Fruit fly (Drosophila melanogaster) whole organism, embryonic: ENCODE data around the gene Cyt-c1.

Experiments used
- Abd-B ChIP-seq: fragments of 200-800 bp; sonication (Bioruptor generic); optimal IDR thresholded peaks from 2 replicates; lab custom pipeline; 2018; ENCODE audit warnings: missing biosample characterization, mild to moderate bottlenecking, missing genetic modification characterization, moderate library complexity
- Asciz ChIP-seq: fragments of 200-800 bp; sonication (Bioruptor generic); optimal IDR thresholded peaks from 2 replicates; lab custom pipeline; 2017; ENCODE audit warnings: missing biosample characterization, mild to moderate bottlenecking, missing genetic modification characterization, missing genetic modification reagents
- CG10147 ChIP-seq: fragments of 200-800 bp; sonication (Bioruptor generic); optimal IDR thresholded peaks from 2 replicates; lab custom pipeline; 2019; ENCODE audit warnings: missing biosample characterization, mild to moderate bottlenecking, missing genetic modification characterization, moderate library complexity
- CG10267 ChIP-seq: fragments of 200-800 bp; sonication (Bioruptor generic); optimal IDR thresholded peaks from 2 replicates; lab custom pipeline; 2018; ENCODE audit warnings: missing biosample characterization, mild to moderate bottlenecking, missing genetic modification characterization, moderate library complexity
- CG10543 ChIP-seq: fragments of 200-800 bp; sonication (Bioruptor generic); optimal IDR thresholded peaks from 3 replicates; lab custom pipeline; 2017; ENCODE audit warnings: missing biosample characterization, mild to moderate bottlenecking, missing genetic modification characterization, moderate library complexity
- CG11398 ChIP-seq: fragments of 200-800 bp; sonication (Bioruptor generic); optimal IDR thresholded peaks from 2 replicates; lab custom pipeline; 2016; ENCODE audit warnings: missing biosample characterization, missing genetic modification characterization
- CG11456 ChIP-seq: fragments of 200-800 bp; sonication (Bioruptor generic); IDR thresholded peaks from 3 replicates; pipeline ENCODE4 v1.3.6; 2022; ENCODE audit warnings: missing biosample characterization, missing genetic modification characterization
- CG11695 ChIP-seq: fragments of 200-800 bp; sonication (Bioruptor generic); IDR thresholded peaks from 3 replicates; pipeline ENCODE4 v1.3.6; 2022; ENCODE audit warnings: missing biosample characterization, missing genetic modification characterization
- CG11723 ChIP-seq: fragments of 200-800 bp; sonication (Bioruptor generic); optimal IDR thresholded peaks from 2 replicates; lab custom pipeline; 2017; ENCODE audit warnings: missing biosample characterization, mild to moderate bottlenecking, missing genetic modification characterization
- CG13287 ChIP-seq: fragments of 200-800 bp; sonication (Bioruptor generic); IDR thresholded peaks from 2 replicates; pipeline ENCODE4 v1.3.6; 2022; ENCODE audit warnings: missing biosample characterization, missing genetic modification characterization; ENCODE audit not compliant: partially characterized antibody
- CG14441 ChIP-seq: fragments of 200-800 bp; sonication (Bioruptor generic); IDR thresholded peaks from 2 replicates; pipeline ENCODE4 v1.3.6; 2022; ENCODE audit warnings: missing biosample characterization, missing genetic modification characterization
- CG14860 ChIP-seq: fragments of 200-800 bp; sonication (Bioruptor generic); IDR thresholded peaks from 3 replicates; pipeline ENCODE4 v1.3.6; 2022; ENCODE audit warnings: missing biosample characterization, missing genetic modification characterization; ENCODE audit not compliant: partially characterized antibody
- CG15514 ChIP-seq: fragments of 200-800 bp; sonication (Bioruptor generic); optimal IDR thresholded peaks from 3 replicates; lab custom pipeline; 2017; ENCODE audit warnings: missing biosample characterization, missing genetic modification characterization, mild to moderate bottlenecking, moderate library complexity, missing genetic modification reagents
- CG17359 ChIP-seq: fragments of 200-800 bp; sonication (Bioruptor generic); optimal IDR thresholded peaks from 3 replicates; lab custom pipeline; 2018; ENCODE audit warnings: missing biosample characterization, mild to moderate bottlenecking, missing genetic modification characterization, moderate library complexity
- CG2199 ChIP-seq: fragments of 200-800 bp; sonication (Bioruptor generic); IDR thresholded peaks from 3 replicates; pipeline ENCODE4 v1.3.6; 2022; ENCODE audit warnings: missing biosample characterization, missing genetic modification characterization
- CG30403 ChIP-seq: fragments of 200-800 bp; sonication (Bioruptor generic); optimal IDR thresholded peaks from 3 replicates; lab custom pipeline; 2016; ENCODE audit warnings: missing biosample characterization, missing genetic modification characterization
- CG30431 ChIP-seq: fragments of 200-800 bp; sonication (Bioruptor generic); optimal IDR thresholded peaks from 2 replicates; lab custom pipeline; 2017; ENCODE audit warnings: missing biosample characterization, missing genetic modification characterization
- CG33213 ChIP-seq: fragments of 200-800 bp; sonication (Bioruptor generic); optimal IDR thresholded peaks from 3 replicates; lab custom pipeline; 2016; ENCODE audit warnings: missing biosample characterization, missing genetic modification characterization
- CG33557 ChIP-seq: fragments of 200-800 bp; sonication (Bioruptor generic); optimal IDR thresholded peaks from 2 replicates; lab custom pipeline; 2019; ENCODE audit warnings: missing biosample characterization, mild to moderate bottlenecking, missing genetic modification characterization, moderate library complexity
- CG34376 ChIP-seq: fragments of 200-800 bp; sonication (Bioruptor generic); optimal IDR thresholded peaks from 2 replicates; lab custom pipeline; 2018; ENCODE audit warnings: missing biosample characterization, mild to moderate bottlenecking, missing genetic modification characterization
- CG3838 ChIP-seq: fragments of 200-800 bp; sonication (Bioruptor generic); optimal IDR thresholded peaks from 3 replicates; lab custom pipeline; 2016; ENCODE audit warnings: missing biosample characterization, missing genetic modification characterization
- CG43689 ChIP-seq: fragments of 200-800 bp; sonication (Bioruptor generic); IDR thresholded peaks from 2 replicates; pipeline ENCODE4 v1.3.6; 2022; ENCODE audit warnings: missing biosample characterization, missing genetic modification characterization
- CG4730 ChIP-seq: fragments of 200-800 bp; sonication (Bioruptor generic); IDR thresholded peaks from 2 replicates; pipeline ENCODE4 v1.3.6; 2022; ENCODE audit warnings: missing biosample characterization, missing genetic modification characterization
- CG8290 ChIP-seq, 3 experiments: fragments of 200-800 bp; sonication (Bioruptor generic); optimal IDR thresholded peaks; 2 replicates each; lab custom pipeline; 2016 to 2019; ENCODE audit warnings: missing biosample characterization in 3 of 3, missing genetic modification characterization in 3 of 3, mild to moderate bottlenecking in 2 of 3, moderate library complexity in 1 of 3
- CG8924 ChIP-seq: fragments of 200-800 bp; optimal IDR thresholded peaks from 3 replicates; lab custom pipeline; 2019; ENCODE audit warnings: missing biosample characterization, mild to moderate bottlenecking, missing genetic modification characterization, moderate library complexity
- CG9727 ChIP-seq: fragments of 200-800 bp; sonication (Bioruptor generic); optimal IDR thresholded peaks from 3 replicates; lab custom pipeline; 2017; ENCODE audit warnings: missing biosample characterization, mild to moderate bottlenecking, missing genetic modification characterization
- Chrac-16 ChIP-seq: fragments of 200-800 bp; sonication (Bioruptor generic); optimal IDR thresholded peaks from 3 replicates; lab custom pipeline; 2016; ENCODE audit warnings: missing biosample characterization, missing genetic modification characterization
- D19A ChIP-seq: fragments of 200-800 bp; optimal IDR thresholded peaks from 3 replicates; lab custom pipeline; 2019; ENCODE audit warnings: missing biosample characterization, mild to moderate bottlenecking, missing genetic modification characterization, moderate library complexity
- Dek ChIP-seq: fragments of 200-800 bp; sonication (Bioruptor generic); optimal IDR thresholded peaks from 3 replicates; lab custom pipeline; 2019; ENCODE audit warnings: missing biosample characterization, mild to moderate bottlenecking, missing genetic modification characterization, moderate library complexity
- Dfd ChIP-seq, 2 experiments: fragments of >200 bp; optimal IDR thresholded peaks; 2 replicates each; lab custom pipeline; 2017; ENCODE audit warnings: missing biosample characterization in 2 of 2, missing genetic modification characterization in 2 of 2
- Ets97D ChIP-seq: fragments of 200-800 bp; sonication (Bioruptor generic); optimal IDR thresholded peaks from 3 replicates; lab custom pipeline; 2016; ENCODE audit warnings: missing biosample characterization, missing genetic modification characterization
- HHEX ChIP-seq: fragments of 200-800 bp; sonication (Bioruptor generic); optimal IDR thresholded peaks from 3 replicates; lab custom pipeline; 2017; ENCODE audit warnings: missing biosample characterization, mild to moderate bottlenecking, missing genetic modification characterization, missing genetic modification reagents
- Stat92E ChIP-seq, 3 experiments: fragments of >200 bp in 2 of 3; fragments of 200-800 bp in 1 of 3; sonication (Bioruptor generic) in 1 of 3; optimal IDR thresholded peaks; 2 replicates each; lab custom pipeline; 2017 to 2019; ENCODE audit warnings: missing biosample characterization in 3 of 3, missing genetic modification characterization in 3 of 3, mild to moderate bottlenecking in 1 of 3, moderate library complexity in 1 of 3
- ci ChIP-seq: fragments of 200-800 bp; sonication (Bioruptor generic); IDR thresholded peaks from 3 replicates; pipeline ENCODE4 v1.3.6; 2022; ENCODE audit warnings: missing biosample characterization, missing genetic modification characterization
- crol ChIP-seq: fragments of 200-800 bp; sonication (Bioruptor generic); IDR thresholded peaks from 2 replicates; pipeline ENCODE4 v1.3.6; 2022; ENCODE audit warnings: missing biosample characterization, missing genetic modification characterization
- dm ChIP-seq: fragments of 200-800 bp; sonication (Bioruptor generic); optimal IDR thresholded peaks from 3 replicates; lab custom pipeline; 2016; ENCODE audit warnings: missing biosample characterization, missing genetic modification characterization
- gsb-n ChIP-seq: fragments of 200-800 bp; sonication (Bioruptor generic); optimal IDR thresholded peaks from 3 replicates; lab custom pipeline; 2018; ENCODE audit warnings: missing biosample characterization, mild to moderate bottlenecking, missing genetic modification characterization
- insv ChIP-seq, 2 experiments: fragments of 200-800 bp; sonication (Bioruptor generic); optimal IDR thresholded peaks; 3 replicates each; lab custom pipeline; 2016 to 2018; ENCODE audit warnings: missing biosample characterization in 2 of 2, missing genetic modification characterization in 2 of 2
- jing ChIP-seq: fragments of 200-800 bp; sonication (Bioruptor generic); optimal IDR thresholded peaks from 2 replicates; lab custom pipeline; 2018; ENCODE audit warnings: missing biosample characterization, mild to moderate bottlenecking, missing genetic modification characterization
- jumu ChIP-seq: fragments of 200-800 bp; sonication (Bioruptor generic); optimal IDR thresholded peaks from 3 replicates; lab custom pipeline; 2016; ENCODE audit warnings: missing biosample characterization, missing genetic modification characterization
- ken ChIP-seq: fragments of 200-800 bp; sonication (Bioruptor generic); IDR thresholded peaks from 3 replicates; pipeline ENCODE4 v1.3.6; 2022; ENCODE audit warnings: missing biosample characterization, missing genetic modification characterization
- lov ChIP-seq, 2 experiments: fragments of 200-800 bp in 1 of 2; fragments of >200 bp in 1 of 2; sonication (Bioruptor generic) in 1 of 2; IDR thresholded peaks in 1 of 2; optimal IDR thresholded peaks in 1 of 2; 2 replicates in 1 of 2; 3 replicates in 1 of 2; pipeline versions ENCODE4 v1.3.6 to Lab custom; 2017 to 2022; ENCODE audit warnings: missing biosample characterization in 1 of 2, missing genetic modification characterization in 1 of 2
- onecut ChIP-seq: fragments of 200-800 bp; sonication (Bioruptor generic); IDR thresholded peaks from 2 replicates; pipeline ENCODE4 v1.3.6; 2022; ENCODE audit warnings: missing biosample characterization, missing genetic modification characterization
- otp ChIP-seq: fragments of 200-800 bp; sonication (Bioruptor generic); IDR thresholded peaks from 3 replicates; pipeline ENCODE4, ENCODE4 v1.3.6; 2022; ENCODE audit warnings: missing biosample characterization, missing genetic modification characterization
- stc ChIP-seq: fragments of 200-800 bp; sonication (Bioruptor generic); IDR thresholded peaks from 2 replicates; pipeline ENCODE4 v1.3.6; 2022; ENCODE audit warnings: missing biosample characterization, missing genetic modification characterization
- usp ChIP-seq: fragments of >200 bp; optimal IDR thresholded peaks from 2 replicates; lab custom pipeline; 2017; ENCODE audit warnings: missing biosample characterization, missing genetic modification characterization
- vfl ChIP-seq: fragments of 200-800 bp; sonication (Bioruptor generic); optimal IDR thresholded peaks from 2 replicates; lab custom pipeline; 2016; ENCODE audit warnings: missing biosample characterization, missing genetic modification characterization

Cyt-c1 gene

DNA sequence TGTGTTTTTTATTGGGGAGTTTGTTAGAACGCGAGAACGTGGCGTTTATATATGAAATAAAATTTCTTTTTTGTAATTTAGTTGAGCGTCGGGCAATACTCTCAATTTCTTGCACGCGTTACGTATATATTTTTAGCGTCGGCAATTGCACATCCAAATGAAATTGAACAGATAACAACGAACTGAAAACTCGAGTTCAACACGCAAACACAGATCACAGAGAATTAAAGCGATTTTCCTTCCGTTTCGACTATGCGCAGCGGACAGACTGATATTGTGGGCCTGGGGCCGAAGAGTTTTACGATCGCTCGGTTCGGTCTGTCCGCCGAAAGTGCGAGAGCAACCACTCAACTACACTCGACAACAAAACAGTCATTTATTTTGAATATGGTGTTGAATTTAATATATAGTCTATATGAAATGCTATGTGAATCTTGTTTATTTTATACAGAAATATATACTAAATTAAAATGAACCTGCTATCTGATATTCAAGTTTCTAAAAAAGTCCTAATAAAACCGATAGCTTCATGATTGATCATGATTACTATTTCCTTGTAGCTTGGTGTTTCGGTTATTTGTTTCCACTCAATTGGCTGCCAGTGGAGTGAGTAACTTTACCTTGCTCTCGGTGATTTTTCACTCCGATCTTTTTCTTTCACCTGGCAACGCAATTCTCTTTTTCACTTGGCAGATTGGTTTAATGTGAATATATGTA, 4.8 kb upstream of the Cyt-c1 start, which contains the start of gene CG46456 (continued):
- peak; percentile 0 for TF ChIP-seq CG11398 (GFP tag; lab: Kevin White, UChicago)
- no peak for TF ChIP-seq Dfd (GFP tag; optimal IDR thresholded peaks at IDR 0.05; lab: Kevin White, UChicago)
- TF ChIP-seq D19A (tag; lab: Kevin White, UChicago) = peak; percentile 95
- peak; percentile 68 for TF ChIP-seq jing
- TF ChIP-seq onecut = peak; percentile 86
- TF ChIP-seq jumu = peak; percentile 9
- TF ChIP-seq CG15514 (GFP tag; lab: Kevin White, UChicago) = peak; percentile 88
- TF ChIP-seq HHEX (GFP tag; lab: Kevin White, UChicago) = peak; percentile 95
- TF ChIP-seq vfl (GFP tag; lab: Kevin White, UChicago) = peak; percentile 53
- TF ChIP-seq usp = no peak
- TF ChIP-seq CG43689 (GFP tag; lab: Robert Waterston, UW) = peak; percentile 80
- peak; percentile 89 for TF ChIP-seq Asciz
- TF ChIP-seq CG2199 (GFP tag; lab: Robert Waterston, UW) = no peak; the same call in 1 of the 3 replicates
- TF ChIP-seq CG14441 = peak; percentile 89
- peak; percentile 85 for TF ChIP-seq Abd-B
- peak; percentile 94 for TF ChIP-seq CG9727 (GFP tag; lab: Kevin White, UChicago)
- TF ChIP-seq insv (GFP tag; optimal IDR thresholded peaks at IDR 0.05; lab: Kevin White, UChicago) = peak in 1 of 2 experiments; percentile 73
- 0 out of 3 replicates have a peak, but pooled peaks have one; percentile 72 for TF ChIP-seq ken (GFP tag; lab: Robert Waterston, UW)
- peak; percentile 95 for TF ChIP-seq CG34376 (GFP tag; lab: Kevin White, UChicago)
- TF ChIP-seq CG10543 = peak; percentile 97
- TF ChIP-seq CG11695 (GFP tag; lab: Robert Waterston, UW) = peak; percentile 96
- TF ChIP-seq CG13287 (GFP tag; lab: Robert Waterston, UW) = peak; percentile 67
- TF ChIP-seq otp (GFP tag; lab: Robert Waterston, UW) = peak; percentile 76
- TF ChIP-seq lov (optimal IDR thresholded peaks at IDR 0.05; lab: Kevin White, UChicago) = no peak
- TF ChIP-seq lov (GFP tag; IDR thresholded peaks at IDR 0.05; lab: Robert Waterston, UW) = peak; percentile 83; the same call in 2 of the 3 replicates
- peak; percentile 29 for TF ChIP-seq Ets97D (GFP tag; lab: Kevin White, UChicago)
- TF ChIP-seq CG8290 (GFP tag; optimal IDR thresholded peaks at IDR 0.05; lab: Kevin White, UChicago) = peak; percentile 91
- TF ChIP-seq CG8290 (tag; optimal IDR thresholded peaks at IDR 0.05; lab: Kevin White, UChicago) = peak; percentile 57 to 67
- peak; percentile 94 for TF ChIP-seq stc (GFP tag; lab: Robert Waterston, UW)
- peak; percentile 96 for TF ChIP-seq CG10147
- peak; percentile 2 for TF ChIP-seq dm (GFP tag; lab: Kevin White, UChicago)
- TF ChIP-seq CG17359 = peak; percentile 95
- TF ChIP-seq CG33557 = peak; percentile 94
- TF ChIP-seq CG33213 (GFP tag; lab: Kevin White, UChicago) = peak; percentile 40
- TF ChIP-seq Chrac-16 (GFP tag; lab: Kevin White, UChicago) = peak; percentile 89
- peak; percentile 93 for TF ChIP-seq CG30403 (GFP tag; lab: Kevin White, UChicago)
- TF ChIP-seq gsb-n (tag; lab: Kevin White, UChicago) = peak; percentile 97
- TF ChIP-seq CG11723 (GFP tag; lab: Kevin White, UChicago) = peak; percentile 84
- TF ChIP-seq CG30431 (GFP tag; lab: Kevin White, UChicago) = peak; percentile 66
- TF ChIP-seq Stat92E (GFP tag; optimal IDR thresholded peaks at IDR 0.05; lab: Kevin White, UChicago) = peak in 1 of 3 experiments; percentile 93
- TF ChIP-seq CG3838 (GFP tag; lab: Kevin White, UChicago) = peak; percentile 45
- TF ChIP-seq CG14860 (GFP tag; lab: Robert Waterston, UW) = peak; percentile 57; the same call in 1 of the 3 replicates
- peak; percentile 92 for TF ChIP-seq ci
- peak; percentile 96 for TF ChIP-seq CG10267
- peak; percentile 80; the same call in 2 of the 3 replicates for TF ChIP-seq CG11456 (GFP tag; lab: Robert Waterston, UW)
- TF ChIP-seq CG4730 (GFP tag; lab: Robert Waterston, UW) = peak; percentile 80
- peak; percentile 98 for TF ChIP-seq CG8924 (tag; lab: Kevin White, UChicago)
- TF ChIP-seq crol (GFP tag; lab: Robert Waterston, UW) = peak; percentile 49; the same call in 1 of the 2 replicates
- peak; percentile 95 for TF ChIP-seq Dek
